Worm (Caenorhabditis elegans): ENCODE results near the gene idpc-7.

DNA sequence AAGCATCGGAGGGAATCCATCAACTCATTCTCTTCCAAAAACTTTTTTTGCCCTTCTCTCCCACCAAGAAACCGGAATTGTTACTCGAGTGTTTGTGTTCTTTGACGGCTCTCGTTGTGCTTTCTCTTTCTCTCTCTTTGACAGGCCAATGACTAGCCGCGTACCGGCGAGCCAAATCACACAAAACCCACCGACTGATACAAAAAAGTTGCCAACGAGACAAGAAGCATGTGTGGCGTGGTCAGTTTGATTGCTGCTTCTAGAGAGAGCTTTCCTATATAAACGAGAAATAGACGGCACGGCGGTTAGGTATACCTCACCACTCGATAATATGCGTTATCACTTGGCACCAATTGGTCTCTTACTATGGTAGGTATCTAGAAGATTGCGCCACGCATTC, 3.1 kb downstream of the idpc-7 start, which contains the start of gene pqn-63:
- TF ChIP-seq tbx-2 (tag; optimal IDR thresholded peaks at IDR 0.05) = no peak
- no peak for TF ChIP-seq pha-4 (tag; optimal IDR thresholded peaks at IDR 0.05)
- TF ChIP-seq hlh-13 (GFP tag; optimal IDR thresholded peaks at IDR 0.05) = no peak
- TF ChIP-seq C38D4.7 (GFP tag; optimal IDR thresholded peaks at IDR 0.05) = no peak
- TF ChIP-seq fkh-10 (GFP tag; optimal IDR thresholded peaks at IDR 0.05) = no peak
